Fruit fly (Drosophila melanogaster): Measurements from ENCODE around the gene Nin.

dm6 chr2L:5320063-5320462, 41.7 kb upstream of the Nin start:
- no peak for TF ChIP-seq psq (optimal IDR thresholded peaks at IDR 0.05)
- no peak for TF ChIP-seq Myc (optimal IDR thresholded peaks at IDR 0.05)
- TF ChIP-seq Sin3A (optimal IDR thresholded peaks at IDR 0.05), result no peak
- TF ChIP-seq insv (optimal IDR thresholded peaks at IDR 0.05), result no peak
